Fruit fly (Drosophila melanogaster): ENCODE data around the gene CG34313.

dm6 chr2L:16842505-16842904 is 36.8 kb upstream of the CG34313 start:
- no peak for TF ChIP-seq toe (GFP tag; optimal IDR thresholded peaks at IDR 0.05)
- no peak for TF ChIP-seq CG14711 (tag; optimal IDR thresholded peaks at IDR 0.05)
- TF ChIP-seq tj (GFP tag; optimal IDR thresholded peaks at IDR 0.05), result no peak
- TF ChIP-seq ovo (GFP tag; optimal IDR thresholded peaks at IDR 0.05), result no peak
- TF ChIP-seq bab1 (GFP tag; optimal IDR thresholded peaks at IDR 0.05), result no peak
- TF ChIP-seq CG11617 (GFP tag; optimal IDR thresholded peaks at IDR 0.05), result no peak
